Worm (Caenorhabditis elegans): ENCODE data around the gene cas-1.
A peak's percentile ranks its signal among the peaks of the same experiment; 100 is the strongest.

The cas-1 gene

ce11 chrX:16815508-16815907 lies 2.1 kb upstream of the cas-1 start (continued):
- TF ChIP-seq elt-3 (tag; optimal IDR thresholded peaks at IDR 0.05) (peak in 1 of 6 experiments; percentile 3), nhr-71 (tag; optimal IDR thresholded peaks at IDR 0.05) (peak; percentile 82), nhr-20 (tag; optimal IDR thresholded peaks at IDR 0.05) (peak; percentile 49), sup-37 (GFP tag; optimal IDR thresholded peaks at IDR 0.05) (no peak), unc-86 (tag; optimal IDR thresholded peaks at IDR 0.05) (no peak), efl-3 (GFP tag; optimal IDR thresholded peaks at IDR 0.05) (no peak), hpl-2 (GFP tag; optimal IDR thresholded peaks at IDR 0.05) (no peak), mep-1 (tag; optimal IDR thresholded peaks at IDR 0.05) (peak; percentile 42), sptf-1 (tag; optimal IDR thresholded peaks at IDR 0.05) (no peak), dpl-1 (GFP tag; optimal IDR thresholded peaks at IDR 0.05) (no peak), swsn-7 (tag; optimal IDR thresholded peaks at IDR 0.05) (peak; percentile 3), alr-1 (tag; optimal IDR thresholded peaks at IDR 0.05; ENCODE audit: borderline replicate concordance) (no peak), nhr-90 (tag; optimal IDR thresholded peaks at IDR 0.05; ENCODE audit: poor library complexity) (no peak), tbx-2 (tag; optimal IDR thresholded peaks at IDR 0.05) (peak; percentile 32), nhr-47 (tag; optimal IDR thresholded peaks at IDR 0.05) (peak; percentile 22), aly-2 (tag; optimal IDR thresholded peaks at IDR 0.05) (no peak), sox-4 (tag; optimal IDR thresholded peaks at IDR 0.05) (no peak), nhr-76 (tag; optimal IDR thresholded peaks at IDR 0.05) (no peak), pqm-1 (tag; optimal IDR thresholded peaks at IDR 0.05) (no peak)

ce11 chrX:16814913-16815312 lies 1.5 kb upstream of the cas-1 start:
- TF ChIP-seq hlh-4 (tag; optimal IDR thresholded peaks at IDR 0.05) (no peak), rnt-1 (tag; optimal IDR thresholded peaks at IDR 0.05) (no peak), skn-1 (tag; optimal IDR thresholded peaks at IDR 0.05) (no peak), pag-3 (tag; optimal IDR thresholded peaks at IDR 0.05; ENCODE audit: borderline replicate concordance, insufficient read depth) (no peak), lin-14 (GFP tag; optimal IDR thresholded peaks at IDR 0.05) (peak; percentile 23), lin-35 (GFP tag; optimal IDR thresholded peaks at IDR 0.05) (no peak), pqm-1 (tag; optimal IDR thresholded peaks at IDR 0.05) (no peak), snpc-4 (tag; optimal IDR thresholded peaks at IDR 0.05) (no peak), ets-5 (GFP tag; IDR thresholded peaks at IDR 0.05) (no peak), nhr-47 (tag; optimal IDR thresholded peaks at IDR 0.05) (no peak), nhr-77 (tag; optimal IDR thresholded peaks at IDR 0.05) (no peak), mdl-1 (tag; optimal IDR thresholded peaks at IDR 0.05) (no peak), blmp-1 (tag; optimal IDR thresholded peaks at IDR 0.05) (peak; percentile 3), jun-1 (tag; optimal IDR thresholded peaks at IDR 0.05) (no peak), egl-13 (tag; optimal IDR thresholded peaks at IDR 0.05) (no peak), mep-1 (tag; optimal IDR thresholded peaks at IDR 0.05) (no peak)

- no peak for TF ChIP-seq efl-1 (optimal IDR thresholded peaks at IDR 0.05)
- peak in 1 of 2 experiments; percentile 92 for TF ChIP-seq efl-1 (GFP tag; optimal IDR thresholded peaks at IDR 0.05 in 1 of 2)
- peak; percentile 56 for TF ChIP-seq elt-2 (tag; optimal IDR thresholded peaks at IDR 0.05)
- TF ChIP-seq lin-35 (GFP tag; optimal IDR thresholded peaks at IDR 0.05) = peak in 1 of 2 experiments; percentile 38
- peak; percentile 6 for TF ChIP-seq nhr-90 (tag; optimal IDR thresholded peaks at IDR 0.05; ENCODE audit: poor library complexity)
- TF ChIP-seq fkh-10 (GFP tag; optimal IDR thresholded peaks at IDR 0.05) = no peak
Measured at ce11 chrX:16813148-16813547, 308 bp downstream of the cas-1 start.

ce11 chrX:16811974-16812373 lies 1.5 kb downstream of the cas-1 start:
- TF ChIP-seq C04F5.9 (tag; optimal IDR thresholded peaks at IDR 0.05) (no peak), aly-2 (tag; optimal IDR thresholded peaks at IDR 0.05) (no peak), lsy-2 (tag; optimal IDR thresholded peaks at IDR 0.05) (no peak), lin-14 (GFP tag; optimal IDR thresholded peaks at IDR 0.05) (peak; percentile 76), pqm-1 (tag; optimal IDR thresholded peaks at IDR 0.05) (no peak), snu-23 (GFP tag; optimal IDR thresholded peaks at IDR 0.05) (peak; percentile 12), nhr-71 (tag; optimal IDR thresholded peaks at IDR 0.05) (peak; percentile 51), rnt-1 (tag; optimal IDR thresholded peaks at IDR 0.05) (peak; percentile 41)
